Fruit fly (Drosophila melanogaster) whole organism, embryonic: Measurements from ENCODE around the gene slf.

Experiments used
- Ada2b ChIP-seq: fragments of 200-800 bp; sonication (Bioruptor generic); IDR thresholded peaks from 2 replicates; pipeline ENCODE4 v1.3.6; 2022; ENCODE audit warnings: missing biosample characterization, missing genetic modification characterization
- Bdp1 ChIP-seq: fragments of 200-800 bp; sonication (Bioruptor generic); optimal IDR thresholded peaks from 3 replicates; lab custom pipeline; 2016; ENCODE audit warnings: missing biosample characterization, missing genetic modification characterization
- CG10959 ChIP-seq: fragments of 200-800 bp; sonication (Bioruptor generic); IDR thresholded peaks from 2 replicates; pipeline ENCODE4 v1.3.6; 2022; ENCODE audit warnings: missing biosample characterization, missing genetic modification characterization
- CG12219 ChIP-seq: fragments of 200-800 bp; sonication (Bioruptor generic); optimal IDR thresholded peaks from 3 replicates; lab custom pipeline; 2018; ENCODE audit warnings: missing biosample characterization, mild to moderate bottlenecking, missing genetic modification characterization
- CG12236 ChIP-seq: fragments of 200-800 bp; sonication (Bioruptor generic); optimal IDR thresholded peaks from 2 replicates; lab custom pipeline; 2016; ENCODE audit warnings: missing biosample characterization, missing genetic modification characterization
- CG14050 ChIP-seq: fragments of 200-800 bp; sonication (Bioruptor generic); IDR thresholded peaks from 3 replicates; pipeline ENCODE4 v1.3.6; 2022; ENCODE audit warnings: missing biosample characterization, missing genetic modification characterization
- CG14860 ChIP-seq: fragments of 200-800 bp; sonication (Bioruptor generic); IDR thresholded peaks from 3 replicates; pipeline ENCODE4 v1.3.6; 2022; ENCODE audit warnings: missing biosample characterization, missing genetic modification characterization; ENCODE audit not compliant: partially characterized antibody
- CG1529 ChIP-seq: fragments of 200-800 bp; sonication (Bioruptor generic); optimal IDR thresholded peaks from 3 replicates; lab custom pipeline; 2018; ENCODE audit warnings: missing biosample characterization, missing genetic modification characterization
- CG16863 ChIP-seq: fragments of 200-800 bp; sonication (Bioruptor generic); optimal IDR thresholded peaks from 3 replicates; lab custom pipeline; 2016; ENCODE audit warnings: missing biosample characterization, missing genetic modification characterization
- CG17186 ChIP-seq: fragments of 200-800 bp; sonication (Bioruptor generic); optimal IDR thresholded peaks from 3 replicates; lab custom pipeline; 2017; ENCODE audit warnings: missing biosample characterization, missing genetic modification reagents, missing genetic modification characterization
- CG18619 ChIP-seq: fragments of 200-800 bp; sonication (Bioruptor generic); optimal IDR thresholded peaks from 3 replicates; lab custom pipeline; 2017; ENCODE audit warnings: missing biosample characterization, mild to moderate bottlenecking, missing genetic modification characterization
- CG2129 ChIP-seq: fragments of 200-800 bp; sonication (Bioruptor generic); IDR thresholded peaks from 2 replicates; pipeline ENCODE4 v1.3.6; 2022; ENCODE audit warnings: missing biosample characterization, missing genetic modification characterization; ENCODE audit not compliant: partially characterized antibody
- CG30403 ChIP-seq: fragments of 200-800 bp; sonication (Bioruptor generic); optimal IDR thresholded peaks from 3 replicates; lab custom pipeline; 2016; ENCODE audit warnings: missing biosample characterization, missing genetic modification characterization
- CG31224 ChIP-seq: fragments of 200-800 bp; sonication (Bioruptor generic); IDR thresholded peaks from 2 replicates; pipeline ENCODE4 v1.3.6; 2022; ENCODE audit warnings: missing biosample characterization, missing genetic modification characterization
- CG31388 ChIP-seq: fragments of 200-800 bp; sonication (Bioruptor generic); optimal IDR thresholded peaks from 2 replicates; lab custom pipeline; 2016; ENCODE audit warnings: missing biosample characterization, missing genetic modification characterization
- CG33557 ChIP-seq: fragments of 200-800 bp; sonication (Bioruptor generic); optimal IDR thresholded peaks from 2 replicates; lab custom pipeline; 2019; ENCODE audit warnings: missing biosample characterization, mild to moderate bottlenecking, missing genetic modification characterization, moderate library complexity
- CG34224 ChIP-seq: fragments of 200-800 bp; sonication (Bioruptor generic); IDR thresholded peaks from 3 replicates; pipeline ENCODE4 v1.3.6; 2022; ENCODE audit warnings: missing biosample characterization, missing genetic modification characterization; ENCODE audit not compliant: partially characterized antibody
- CG34376 ChIP-seq: fragments of 200-800 bp; sonication (Bioruptor generic); optimal IDR thresholded peaks from 2 replicates; lab custom pipeline; 2018; ENCODE audit warnings: missing biosample characterization, mild to moderate bottlenecking, missing genetic modification characterization
- CG4282 ChIP-seq: fragments of 200-800 bp; sonication (Bioruptor generic); optimal IDR thresholded peaks from 2 replicates; lab custom pipeline; 2016; ENCODE audit warnings: missing biosample characterization, missing genetic modification characterization
- CG6765 ChIP-seq: fragments of 200-800 bp; sonication (Bioruptor generic); optimal IDR thresholded peaks from 3 replicates; lab custom pipeline; 2017; ENCODE audit warnings: missing biosample characterization, mild to moderate bottlenecking, missing genetic modification characterization
- CG8281 ChIP-seq: fragments of 200-800 bp; sonication (Bioruptor generic); optimal IDR thresholded peaks from 2 replicates; lab custom pipeline; 2018; ENCODE audit warnings: missing biosample characterization, mild to moderate bottlenecking, missing genetic modification characterization, moderate library complexity
- Chrac-16 ChIP-seq: fragments of 200-800 bp; sonication (Bioruptor generic); optimal IDR thresholded peaks from 3 replicates; lab custom pipeline; 2016; ENCODE audit warnings: missing biosample characterization, missing genetic modification characterization
- Gug ChIP-seq: fragments of 200-800 bp; sonication (Bioruptor generic); IDR thresholded peaks from 4 replicates; pipeline ENCODE4 v1.3.6; 2022; ENCODE audit warnings: missing biosample characterization, missing genetic modification characterization
- H2.0 ChIP-seq: fragments of 200-800 bp; sonication (Bioruptor generic); IDR thresholded peaks from 2 replicates; pipeline ENCODE4 v1.3.6; 2022; ENCODE audit warnings: missing biosample characterization, missing genetic modification characterization
- HmgZ ChIP-seq: fragments of 200-800 bp; sonication (Bioruptor generic); optimal IDR thresholded peaks from 2 replicates; lab custom pipeline; 2018; ENCODE audit warnings: missing biosample characterization, mild to moderate bottlenecking, missing genetic modification characterization
- Hr39 ChIP-seq: fragments of >200 bp; optimal IDR thresholded peaks from 2 replicates; lab custom pipeline; 2017
- MESR4 ChIP-seq: fragments of 200-800 bp; sonication (Bioruptor generic); optimal IDR thresholded peaks from 2 replicates; lab custom pipeline; 2018; ENCODE audit warnings: missing biosample characterization, mild to moderate bottlenecking, missing genetic modification characterization, moderate library complexity
- Med ChIP-seq: fragments of 200-800 bp; sonication (Bioruptor generic); peaks from one replicate; lab custom pipeline; 2016; ENCODE audit warnings: missing biosample characterization, missing genetic modification characterization, mild to moderate bottlenecking, inconsistent platforms, moderate library complexity
- NC2β ChIP-seq: fragments of 200-800 bp; sonication (Bioruptor generic); optimal IDR thresholded peaks from 2 replicates; lab custom pipeline; 2016; ENCODE audit warnings: missing biosample characterization, missing genetic modification characterization
- Stat92E ChIP-seq, 3 experiments: fragments of >200 bp in 2 of 3; fragments of 200-800 bp in 1 of 3; sonication (Bioruptor generic) in 1 of 3; optimal IDR thresholded peaks; 2 replicates each; lab custom pipeline; 2017 to 2019; ENCODE audit warnings: missing biosample characterization in 3 of 3, missing genetic modification characterization in 3 of 3, mild to moderate bottlenecking in 1 of 3, moderate library complexity in 1 of 3
- TFAM ChIP-seq: fragments of 200-800 bp; sonication (Bioruptor generic); optimal IDR thresholded peaks from 2 replicates; lab custom pipeline; 2017; ENCODE audit warnings: missing biosample characterization, missing genetic modification characterization, inconsistent platforms
- Trl ChIP-seq, 3 experiments: fragments of >200 bp in 2 of 3; fragments of 200-800 bp in 1 of 3; sonication (Bioruptor generic) in 1 of 3; optimal IDR thresholded peaks; 2 replicates in 1 of 3; 3 replicates in 2 of 3; lab custom pipeline; 2016 to 2017; ENCODE audit warnings: missing biosample characterization in 1 of 3, missing genetic modification characterization in 1 of 3
- YL-1 ChIP-seq: fragments of 200-800 bp; sonication (Bioruptor generic); optimal IDR thresholded peaks from 3 replicates; lab custom pipeline; 2017; ENCODE audit warnings: missing biosample characterization, mild to moderate bottlenecking, missing genetic modification characterization
- bab2 ChIP-seq: fragments of 200-800 bp; sonication (Bioruptor generic); optimal IDR thresholded peaks from 2 replicates; lab custom pipeline; 2016; ENCODE audit warnings: missing biosample characterization, missing genetic modification characterization
- caup ChIP-seq: fragments of 200-800 bp; sonication (Bioruptor generic); optimal IDR thresholded peaks from 3 replicates; lab custom pipeline; 2017; ENCODE audit warnings: missing biosample characterization, mild to moderate bottlenecking, missing genetic modification characterization, moderate library complexity; ENCODE audit not compliant: severe bottlenecking
- cwo ChIP-seq: fragments of 200-800 bp; sonication (Bioruptor generic); optimal IDR thresholded peaks from 3 replicates; lab custom pipeline; 2017; ENCODE audit warnings: missing biosample characterization, missing genetic modification characterization, mild to moderate bottlenecking, moderate library complexity, missing genetic modification reagents
- danr ChIP-seq: fragments of 200-800 bp; sonication (Bioruptor generic); IDR thresholded peaks from 2 replicates; pipeline ENCODE4 v1.3.6; 2022; ENCODE audit warnings: missing biosample characterization, missing genetic modification characterization
- dimm ChIP-seq: fragments of 200-800 bp; sonication (Bioruptor generic); IDR thresholded peaks from 2 replicates; pipeline ENCODE4 v1.3.6; 2022; ENCODE audit warnings: missing biosample characterization, missing genetic modification characterization
- ems ChIP-seq: fragments of 200-800 bp; sonication (Bioruptor generic); optimal IDR thresholded peaks from 3 replicates; lab custom pipeline; 2016; ENCODE audit warnings: missing biosample characterization, missing genetic modification characterization
- ewg ChIP-seq: fragments of 200-800 bp; sonication (Bioruptor generic); optimal IDR thresholded peaks from 3 replicates; lab custom pipeline; 2017; ENCODE audit warnings: mild to moderate bottlenecking, missing biosample characterization, missing genetic modification reagents, missing genetic modification characterization
- fd96Cb ChIP-seq: fragments of 200-800 bp; sonication (Bioruptor generic); optimal IDR thresholded peaks from 2 replicates; lab custom pipeline; 2018; ENCODE audit warnings: missing biosample characterization, mild to moderate bottlenecking, missing genetic modification characterization, moderate library complexity
- fu2 ChIP-seq: fragments of 200-800 bp; sonication (Bioruptor generic); optimal IDR thresholded peaks from 2 replicates; lab custom pipeline; 2016; ENCODE audit warnings: missing biosample characterization, missing genetic modification characterization
- gcm ChIP-seq: fragments of 200-800 bp; sonication (Bioruptor generic); optimal IDR thresholded peaks from 2 replicates; lab custom pipeline; 2019; ENCODE audit warnings: missing biosample characterization, mild to moderate bottlenecking, missing genetic modification characterization, moderate library complexity
- gsb ChIP-seq: fragments of 200-800 bp; sonication (Bioruptor generic); IDR thresholded peaks from 2 replicates; pipeline ENCODE4 v1.3.6; 2022; ENCODE audit warnings: missing biosample characterization, missing genetic modification characterization
- hb ChIP-seq: fragments of 200-800 bp; sonication (Bioruptor generic); IDR thresholded peaks from 3 replicates; pipeline ENCODE4 v1.3.6; 2022; ENCODE audit warnings: missing biosample characterization, missing genetic modification characterization; ENCODE audit not compliant: partially characterized antibody
- kah ChIP-seq: fragments of 200-800 bp; sonication (Bioruptor generic); optimal IDR thresholded peaks from 2 replicates; lab custom pipeline; 2018; ENCODE audit warnings: missing biosample characterization, mild to moderate bottlenecking, missing genetic modification characterization
- odd ChIP-seq: fragments of 200-800 bp; sonication (Bioruptor generic); optimal IDR thresholded peaks from 2 replicates; lab custom pipeline; 2017; ENCODE audit warnings: missing biosample characterization, mild to moderate bottlenecking, missing genetic modification characterization
- tna ChIP-seq: fragments of 200-800 bp; sonication (Bioruptor generic); IDR thresholded peaks from 2 replicates; pipeline ENCODE4 v1.3.6; 2022; ENCODE audit warnings: missing biosample characterization, missing genetic modification characterization; ENCODE audit not compliant: partially characterized antibody
- ttk ChIP-seq: fragments of 200-800 bp; sonication (Bioruptor generic); IDR thresholded peaks from 2 replicates; pipeline ENCODE4 v2.1.2; 2022; ENCODE audit warnings: missing biosample characterization, missing genetic modification characterization
- vnd ChIP-seq: fragments of 200-800 bp; sonication (Bioruptor generic); IDR thresholded peaks from 3 replicates; pipeline ENCODE4 v1.3.6; 2022; ENCODE audit warnings: missing biosample characterization, missing genetic modification characterization; ENCODE audit not compliant: partially characterized antibody
- wek ChIP-seq: fragments of 200-800 bp; sonication (Bioruptor generic); optimal IDR thresholded peaks from 3 replicates; lab custom pipeline; 2018; ENCODE audit warnings: missing biosample characterization, mild to moderate bottlenecking, missing genetic modification characterization, moderate library complexity

slf gene

DNA sequence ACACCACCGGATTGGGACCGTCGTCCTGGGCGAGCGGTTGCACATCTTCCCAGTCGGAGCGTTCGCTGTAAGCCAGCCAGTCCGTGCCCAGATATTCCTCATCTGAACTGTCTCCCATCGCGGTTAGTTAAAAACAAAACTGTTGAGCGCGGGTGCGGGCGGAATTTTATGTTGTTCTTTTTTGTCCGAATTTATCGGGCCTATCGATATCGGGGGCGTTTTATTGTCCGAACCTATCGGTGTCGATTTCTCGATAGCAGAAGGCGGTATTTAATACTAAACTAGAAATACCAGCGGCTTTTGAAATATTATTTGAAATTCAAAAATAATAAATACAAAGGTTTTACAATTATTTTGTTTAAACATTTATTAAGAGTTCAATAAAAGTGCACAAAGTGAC, 28.8 kb upstream of the slf start, which contains the start of gene Fnta (continued):
- TF ChIP-seq wek (GFP tag; lab: Kevin White, UChicago) (no peak), Ada2b (GFP tag; lab: Robert Waterston, UW) (no peak), NC2β (GFP tag; lab: Kevin White, UChicago) (no peak), fd96Cb (tag; lab: Kevin White, UChicago) (no peak), Trl (optimal IDR thresholded peaks at IDR 0.05; lab: Kevin White, UChicago) (no peak), Trl (GFP tag; optimal IDR thresholded peaks at IDR 0.05; lab: Kevin White, UChicago) (no peak), CG33557 (GFP tag; lab: Kevin White, UChicago) (no peak), Chrac-16 (GFP tag; lab: Kevin White, UChicago) (no peak), bab2 (no peak), CG18619 (GFP tag; lab: Kevin White, UChicago) (no peak), odd (GFP tag; lab: Kevin White, UChicago) (no peak), caup (GFP tag; lab: Kevin White, UChicago) (no peak), gsb (no peak), CG4282 (GFP tag; lab: Kevin White, UChicago) (no peak), ewg (GFP tag; lab: Kevin White, UChicago) (no peak), TFAM (GFP tag; lab: Kevin White, UChicago) (no peak), CG34376 (no peak), Stat92E (GFP tag; optimal IDR thresholded peaks at IDR 0.05; lab: Kevin White, UChicago) (no peak), CG30403 (GFP tag; lab: Kevin White, UChicago) (no peak), CG16863 (GFP tag; lab: Kevin White, UChicago) (no peak), danr (no peak), Hr39 (lab: Kevin White, UChicago) (no peak), CG12236 (no peak), kah (GFP tag; lab: Kevin White, UChicago) (no peak), CG10959 (GFP tag; lab: Robert Waterston, UW) (no peak), CG31224 (GFP tag; lab: Robert Waterston, UW) (no peak), HmgZ (tag; lab: Kevin White, UChicago) (no peak), cwo (GFP tag; lab: Kevin White, UChicago) (no peak), ttk (GFP tag; lab: Robert Waterston, UW) (no peak), fu2 (GFP tag; lab: Kevin White, UChicago) (no peak), YL-1 (GFP tag; lab: Kevin White, UChicago) (peak; percentile 19), CG34224 (GFP tag; lab: Robert Waterston, UW) (peak; percentile 93), CG6765 (GFP tag; lab: Kevin White, UChicago) (no peak), vnd (GFP tag; lab: Robert Waterston, UW) (peak; percentile 82), ems (GFP tag; lab: Kevin White, UChicago) (no peak), Bdp1 (GFP tag; lab: Kevin White, UChicago) (no peak), MESR4 (GFP tag; lab: Kevin White, UChicago) (peak; percentile 66), CG8281 (tag; lab: Kevin White, UChicago) (no peak), CG14860 (GFP tag; lab: Robert Waterston, UW) (peak; percentile 81; the same call in 2 of the 3 replicates), CG14050 (GFP tag; lab: Robert Waterston, UW) (no peak), CG17186 (no peak), H2.0 (GFP tag; lab: Robert Waterston, UW) (no peak), hb (peak; percentile 88), Gug (GFP tag; lab: Robert Waterston, UW) (no peak), CG12219 (GFP tag; lab: Kevin White, UChicago) (no peak), Med (GFP tag; lab: Kevin White, UChicago) (peak; percentile 8), dimm (no peak), tna (GFP tag; lab: Robert Waterston, UW) (peak; percentile 97), CG31388 (GFP tag; lab: Kevin White, UChicago) (no peak), CG2129 (peak; percentile 24; the same call in 1 of the 2 replicates), gcm (GFP tag; lab: Kevin White, UChicago) (peak; percentile 51), CG1529 (no peak)
